Worm (Caenorhabditis elegans) whole organism, L4 larva: ENCODE measurements around the gene egl-36.

Experiments used
- F10B5.3 ChIP-seq: sonication (generic microtip); optimal IDR thresholded peaks from 2 replicates; lab custom pipeline; 2016; ENCODE audit warnings: mild to moderate bottlenecking, missing genetic modification characterization, missing compliant biosample characterization
- F37D6.2 ChIP-seq: sonication (generic microtip); optimal IDR thresholded peaks from 2 replicates; lab custom pipeline; 2016; ENCODE audit warnings: mild to moderate bottlenecking, missing genetic modification characterization, missing compliant biosample characterization
- F44E2.7 ChIP-seq: fragments of 200-800 bp; sonication (Bioruptor generic); IDR thresholded peaks from 2 replicates; pipeline ENCODE4 v2.1.2; 2022; ENCODE audit warnings: missing genetic modification characterization, missing compliant biosample characterization
- Y105C5A.15 ChIP-seq: fragments of 200-800 bp; sonication (Bioruptor generic); IDR thresholded peaks from 2 replicates; pipeline ENCODE4 v1.3.6; 2022; ENCODE audit warnings: missing genetic modification characterization, missing compliant biosample characterization
- Y5F2A.4 ChIP-seq: fragments of 200-800 bp; sonication (Bioruptor generic); optimal IDR thresholded peaks from 2 replicates; lab custom pipeline; 2018; ENCODE audit warnings: mild to moderate bottlenecking, missing genetic modification characterization, missing compliant biosample characterization
- aha-1 ChIP-seq: fragments of 150-350 bp; peaks from one replicate; lab custom pipeline; 2014; ENCODE audit warnings: missing biosample characterization, missing genetic modification characterization
- arid-1 ChIP-seq: fragments of 200-800 bp; sonication (Bioruptor generic); conservative IDR thresholded peaks from 2 replicates; pipeline ENCODE4 v1.3.6; 2022; ENCODE audit warnings: missing genetic modification reagents, missing genetic modification characterization, missing compliant biosample characterization
- attf-4 ChIP-seq: sonication (generic microtip); optimal IDR thresholded peaks from 3 replicates; lab custom pipeline; 2017; ENCODE audit warnings: missing biosample characterization, missing genetic modification characterization
- ceh-32 ChIP-seq: sonication (generic microtip); optimal IDR thresholded peaks from 2 replicates; lab custom pipeline; 2016; ENCODE audit warnings: mild to moderate bottlenecking, missing genetic modification characterization, missing compliant biosample characterization; ENCODE audit not compliant: poor library complexity
- ceh-44 ChIP-seq: fragments of 200-800 bp; sonication (Bioruptor generic); IDR thresholded peaks from 2 replicates; pipeline ENCODE4 v1.3.6; 2022; ENCODE audit warnings: missing genetic modification reagents, missing genetic modification characterization, missing compliant biosample characterization
- ceh-62 ChIP-seq: sonication (generic microtip); optimal IDR thresholded peaks from 2 replicates; lab custom pipeline; 2017; ENCODE audit warnings: missing biosample characterization, missing genetic modification characterization
- cey-2 ChIP-seq: sonication (generic microtip); optimal IDR thresholded peaks from 3 replicates; lab custom pipeline; 2017; ENCODE audit warnings: missing genetic modification characterization, mild to moderate bottlenecking, missing compliant biosample characterization, antibody characterized with exemption, borderline replicate concordance; ENCODE audit not compliant: insufficient read depth
- dmd-6 ChIP-seq: fragments of 200-800 bp; sonication (Bioruptor generic); IDR thresholded peaks from 2 replicates; pipeline ENCODE4 v1.3.6; 2022; ENCODE audit warnings: missing genetic modification reagents, missing genetic modification characterization, missing compliant biosample characterization
- duxl-1 ChIP-seq: sonication (generic microtip); optimal IDR thresholded peaks from 2 replicates; lab custom pipeline; 2016; ENCODE audit warnings: mild to moderate bottlenecking, missing genetic modification characterization, moderate library complexity, missing compliant biosample characterization; ENCODE audit not compliant: poor library complexity
- fos-1 ChIP-seq: fragments of 150-350 bp; optimal IDR thresholded peaks from 2 replicates; lab custom pipeline; 2014; ENCODE audit warnings: missing biosample characterization, missing genetic modification characterization
- hlh-11 ChIP-seq: fragments of 200-800 bp; sonication (Bioruptor generic); optimal IDR thresholded peaks from 2 replicates; lab custom pipeline; 2018; ENCODE audit warnings: mild to moderate bottlenecking, missing genetic modification characterization, missing compliant biosample characterization
- jun-1 ChIP-seq: fragments of 150-350 bp; optimal IDR thresholded peaks from 2 replicates; lab custom pipeline; 2014; ENCODE audit warnings: missing biosample characterization, missing genetic modification reagents, missing genetic modification characterization
- lim-7 ChIP-seq: fragments of 200-800 bp; sonication (Bioruptor generic); IDR thresholded peaks from 2 replicates; pipeline ENCODE4 v1.3.6; 2022; ENCODE audit warnings: missing genetic modification characterization, missing compliant biosample characterization
- lin-15B ChIP-seq: fragments of 150-350 bp; sonication (generic microtip); optimal IDR thresholded peaks from 3 replicates; lab custom pipeline; 2014; ENCODE audit warnings: missing biosample characterization, missing genetic modification characterization
- lin-29 ChIP-seq: fragments of 200-800 bp; sonication (Bioruptor generic); IDR thresholded peaks from 2 replicates; pipeline ENCODE4 v1.3.6; 2022; ENCODE audit warnings: missing genetic modification reagents, missing genetic modification characterization, missing compliant biosample characterization
- lin-38 ChIP-seq: fragments of 200-800 bp; sonication (Bioruptor generic); IDR thresholded peaks from 2 replicates; pipeline ENCODE4 v1.3.6; 2022; ENCODE audit warnings: missing genetic modification reagents, missing genetic modification characterization, missing compliant biosample characterization
- lsy-2 ChIP-seq, 2 experiments: fragments of 150-350 bp in 1 of 2; sonication (generic microtip) in 1 of 2; optimal IDR thresholded peaks; 2 replicates each; lab custom pipeline; 2014 to 2017; ENCODE audit warnings: missing biosample characterization in 2 of 2, missing genetic modification characterization in 2 of 2
- mxl-3 ChIP-seq: fragments of 200-800 bp; sonication (Bioruptor generic); optimal IDR thresholded peaks from 2 replicates; lab custom pipeline; 2018; ENCODE audit warnings: mild to moderate bottlenecking, missing genetic modification characterization, missing compliant biosample characterization
- nhr-10 ChIP-seq: fragments of 150-350 bp; optimal IDR thresholded peaks from 2 replicates; lab custom pipeline; 2014; ENCODE audit warnings: missing biosample characterization, missing genetic modification characterization
- nhr-28 ChIP-seq: fragments of 150-350 bp; optimal IDR thresholded peaks from 2 replicates; lab custom pipeline; 2014; ENCODE audit warnings: missing biosample characterization, missing genetic modification characterization
- nhr-42 ChIP-seq: fragments of 200-800 bp; sonication (Bioruptor generic); IDR thresholded peaks from 2 replicates; pipeline ENCODE4 v1.3.6; 2022; ENCODE audit warnings: missing genetic modification characterization, missing compliant biosample characterization
- nhr-77 ChIP-seq: fragments of 150-350 bp; optimal IDR thresholded peaks from 2 replicates; lab custom pipeline; 2014; ENCODE audit warnings: missing biosample characterization, missing genetic modification characterization
- saeg-2 ChIP-seq: fragments of 200-800 bp; sonication (Bioruptor generic); IDR thresholded peaks from 2 replicates; pipeline ENCODE4 v1.3.6; 2022; ENCODE audit warnings: missing genetic modification reagents, missing genetic modification characterization, missing compliant biosample characterization
- snpc-1.2 ChIP-seq: fragments of 200-800 bp; sonication (Bioruptor generic); IDR thresholded peaks from 2 replicates; pipeline ENCODE4 v1.3.6; 2022; ENCODE audit warnings: missing genetic modification reagents, missing genetic modification characterization, missing compliant biosample characterization
- snpc-4 ChIP-seq: fragments of 150-350 bp; optimal IDR thresholded peaks from 2 replicates; lab custom pipeline; 2014; ENCODE audit warnings: missing biosample characterization, missing genetic modification characterization
- spr-1 ChIP-seq: sonication (generic microtip); optimal IDR thresholded peaks from 2 replicates; lab custom pipeline; 2016; ENCODE audit warnings: mild to moderate bottlenecking, missing genetic modification characterization, missing compliant biosample characterization
- tag-97 ChIP-seq: fragments of 200-800 bp; sonication (Bioruptor generic); IDR thresholded peaks from 2 replicates; pipeline ENCODE4 v1.3.6; 2022; ENCODE audit warnings: missing genetic modification characterization, missing compliant biosample characterization
- unc-130 ChIP-seq: sonication (generic microtip); optimal IDR thresholded peaks from 2 replicates; lab custom pipeline; 2016; ENCODE audit warnings: missing genetic modification reagents, missing genetic modification characterization, missing compliant biosample characterization
- unc-39 ChIP-seq: sonication (generic microtip); optimal IDR thresholded peaks from 2 replicates; lab custom pipeline; 2017; ENCODE audit warnings: missing biosample characterization, missing genetic modification characterization
- unc-62 ChIP-seq, 3 experiments: fragments of 150-350 bp in 1 of 3; sonication (generic microtip); optimal IDR thresholded peaks in 2 of 3; peaks in 1 of 3; 1 replicate in 1 of 3; 2 replicates in 2 of 3; lab custom pipeline; 2014 to 2017; ENCODE audit warnings: missing biosample characterization in 3 of 3, missing genetic modification characterization in 3 of 3, missing genetic modification reagents in 3 of 3, missing genotype in 1 of 3
- zip-11 ChIP-seq: fragments of 200-800 bp; sonication (Bioruptor generic); IDR thresholded peaks from 2 replicates; pipeline ENCODE4 v1.3.6; 2022; ENCODE audit warnings: missing genetic modification characterization, missing compliant biosample characterization
- zip-2 ChIP-seq: fragments of 150-350 bp; optimal IDR thresholded peaks from 2 replicates; lab custom pipeline; 2014; ENCODE audit warnings: missing biosample characterization, missing genetic modification characterization

The egl-36 gene

ce11 chrX:10748145-10748544 is 14.0 kb downstream of the egl-36 start (continued):
- no peak for TF ChIP-seq saeg-2 (GFP tag; lab: Robert Waterston, UW)
- no peak for TF ChIP-seq ceh-44 (GFP tag; lab: Robert Waterston, UW)
- TF ChIP-seq aha-1 (tag; lab: Kevin White, UChicago): no peak
- TF ChIP-seq zip-11 (GFP tag; lab: Robert Waterston, UW): no peak
- TF ChIP-seq snpc-1.2 (GFP tag; lab: Robert Waterston, UW): no peak
- TF ChIP-seq tag-97: no peak
- no peak for TF ChIP-seq unc-62 (GFP tag; optimal IDR thresholded peaks at IDR 0.05 in 1 of 2; lab: Kevin White, UChicago)
- no peak for TF ChIP-seq unc-62 (tag; optimal IDR thresholded peaks at IDR 0.05; lab: Kevin White, UChicago)
- no peak for TF ChIP-seq Y5F2A.4
- TF ChIP-seq ceh-62 (tag; lab: Kevin White, UChicago): no peak
- TF ChIP-seq lin-15B (tag; lab: Kevin White, UChicago): no peak
- TF ChIP-seq zip-2 (tag; lab: Kevin White, UChicago): no peak

DNA sequence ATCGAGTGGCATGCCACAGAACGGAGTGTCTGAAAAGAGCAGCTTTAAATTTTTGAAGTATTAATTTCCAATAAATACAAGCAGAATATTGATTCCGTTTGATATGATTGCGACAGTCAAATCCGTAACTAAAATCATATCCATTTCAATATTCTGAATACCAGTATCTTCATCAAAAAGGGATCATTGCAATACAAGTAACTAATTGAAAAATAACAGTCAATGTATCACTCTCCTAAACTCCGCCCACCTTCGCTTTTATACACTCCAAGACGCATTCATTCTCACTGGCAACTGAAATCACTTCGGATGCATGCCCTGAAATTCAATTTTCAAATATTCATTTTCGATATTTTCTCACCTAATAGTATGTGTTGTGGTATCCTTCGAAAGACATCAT is 19.3 kb downstream of the egl-36 start, which contains the start of gene R07A4.3:
R07A4.3 (plus strand) TSS at position 301 of the 400 bp plus-strand sequence.
- no peak for TF ChIP-seq snpc-4 (tag; lab: Kevin White, UChicago)
- TF ChIP-seq lin-38 (GFP tag; lab: Robert Waterston, UW): no peak

DNA sequence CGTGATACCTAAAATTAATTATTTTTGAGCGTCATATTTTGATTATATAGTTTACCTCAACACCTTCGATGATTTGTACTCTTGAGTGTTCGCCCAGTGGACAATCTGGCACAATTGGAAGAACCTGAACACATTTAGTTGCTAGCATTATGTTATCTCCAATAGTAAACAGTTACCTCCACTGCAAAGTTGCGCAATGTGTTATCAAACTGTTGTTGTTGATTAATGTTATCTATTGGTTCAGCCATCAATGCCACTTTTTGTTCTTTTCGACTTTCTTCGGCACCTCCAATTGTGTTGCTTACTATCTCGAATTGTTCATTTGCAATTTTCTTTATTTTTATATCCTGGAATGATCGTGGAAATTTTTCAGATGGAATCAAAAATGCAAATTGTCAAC is 20.4 kb downstream of the egl-36 start:
- no peak for TF ChIP-seq arid-1
- peak in 1 of 2 experiments; percentile 14 for TF ChIP-seq unc-62 (GFP tag; optimal IDR thresholded peaks at IDR 0.05 in 1 of 2; lab: Kevin White, UChicago)
- no peak for TF ChIP-seq unc-62 (tag; optimal IDR thresholded peaks at IDR 0.05; lab: Kevin White, UChicago)

- TF ChIP-seq lin-29: 0 out of 2 replicates have a peak, but pooled peaks have one; percentile 27
- TF ChIP-seq Y105C5A.15 (GFP tag; lab: Robert Waterston, UW): no peak
- TF ChIP-seq hlh-11 (tag; lab: Kevin White, UChicago): peak; percentile 0
- 0 out of 2 replicates have a peak, but pooled peaks have one; percentile 12 for TF ChIP-seq dmd-6 (GFP tag; lab: Robert Waterston, UW)
- peak; percentile 51; the same call in 1 of the 2 replicates for TF ChIP-seq nhr-42 (GFP tag; lab: Robert Waterston, UW)
- TF ChIP-seq nhr-28 (tag; lab: Kevin White, UChicago): peak; percentile 2
- peak; percentile 13 for TF ChIP-seq nhr-77 (tag; lab: Kevin White, UChicago)
- no peak for TF ChIP-seq unc-39 (tag; lab: Kevin White, UChicago)
- peak; percentile 54 for TF ChIP-seq duxl-1 (tag; lab: Kevin White, UChicago)
Observed at ce11 chrX:10756185-10756584, 22.1 kb downstream of the egl-36 start.

ce11 chrX:10757608-10758007 is 23.5 kb downstream of the egl-36 start, which contains the start of gene R07A4.4:
R07A4.4 (minus strand) TSS chrX:10757708.
- TF ChIP-seq lsy-2 (tag; optimal IDR thresholded peaks at IDR 0.05; lab: Kevin White, UChicago): no peak
- no peak for TF ChIP-seq saeg-2 (GFP tag; lab: Robert Waterston, UW)
- TF ChIP-seq fos-1: no peak
- no peak for TF ChIP-seq ceh-32 (tag; lab: Kevin White, UChicago)
- TF ChIP-seq lim-7 (GFP tag; lab: Robert Waterston, UW): no peak
- TF ChIP-seq nhr-10 (tag; lab: Kevin White, UChicago): no peak
- TF ChIP-seq F10B5.3 (tag; lab: Kevin White, UChicago): no peak
- no peak for TF ChIP-seq attf-4 (tag; lab: Kevin White, UChicago)
- no peak for TF ChIP-seq cey-2 (tag; lab: Kevin White, UChicago)
- TF ChIP-seq spr-1 (tag; lab: Kevin White, UChicago): no peak
- no peak for TF ChIP-seq mxl-3 (GFP tag; lab: Kevin White, UChicago)
- no peak for TF ChIP-seq unc-62 (GFP tag; optimal IDR thresholded peaks at IDR 0.05 in 1 of 2; lab: Kevin White, UChicago)
- no peak for TF ChIP-seq unc-62 (tag; optimal IDR thresholded peaks at IDR 0.05; lab: Kevin White, UChicago)
- TF ChIP-seq jun-1 (tag; lab: Kevin White, UChicago): no peak
- no peak for TF ChIP-seq unc-130
- no peak for TF ChIP-seq lin-29
- no peak for TF ChIP-seq F44E2.7 (GFP tag; lab: Robert Waterston, UW)
- TF ChIP-seq F37D6.2 (tag; lab: Kevin White, UChicago): no peak
- no peak for TF ChIP-seq nhr-42 (GFP tag; lab: Robert Waterston, UW)
